Worm (Caenorhabditis elegans): ENCODE data around the gene F35D2.6.

DNA sequence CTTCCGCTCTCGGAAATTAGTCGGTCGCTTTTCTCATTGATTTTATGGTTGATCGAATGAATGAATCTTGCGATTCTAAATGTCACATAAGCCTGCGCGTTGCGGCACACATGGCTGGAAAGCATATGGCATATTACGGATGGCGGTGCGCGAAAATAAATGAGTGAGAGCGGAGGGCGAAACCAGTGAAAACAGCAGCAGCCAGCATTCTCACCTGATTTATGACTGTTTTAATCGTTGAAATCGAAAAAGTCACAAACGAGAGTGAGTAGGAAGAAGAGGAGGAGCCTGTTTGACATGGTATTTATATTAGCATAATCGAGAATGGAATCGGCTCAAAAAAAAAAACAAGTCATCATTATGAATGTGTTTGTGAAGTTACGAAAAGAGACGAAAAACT, 46.8 kb downstream of the F35D2.6 start:
- no peak for TF ChIP-seq nhr-11 (tag; optimal IDR thresholded peaks at IDR 0.05)
- TF ChIP-seq unc-3 (GFP tag; conservative IDR thresholded peaks at IDR 0.05), result no peak
- TF ChIP-seq unc-3 (tag; optimal IDR thresholded peaks at IDR 0.05), result no peak
- TF ChIP-seq unc-86 (tag; optimal IDR thresholded peaks at IDR 0.05), result no peak

Measured in whole organism, late embryonic.